Worm (Caenorhabditis elegans) whole organism, late embryonic: Measurements from ENCODE around the gene ulp-2.
A peak's percentile ranks its signal among the peaks of the same experiment; 100 is the strongest.

Experiments
- C08G9.2 ChIP-seq: sonication (generic microtip); optimal IDR thresholded peaks from 2 replicates; lab custom pipeline; 2016; ENCODE audit warnings: mild to moderate bottlenecking, missing genetic modification characterization, moderate library complexity, missing compliant biosample characterization
- C38D4.7 ChIP-seq: fragments of 200-800 bp; sonication (Bioruptor generic); optimal IDR thresholded peaks from 2 replicates; lab custom pipeline; 2018; ENCODE audit warnings: mild to moderate bottlenecking, missing genetic modification characterization, moderate library complexity, missing compliant biosample characterization
- K02D7.2 ChIP-seq: sonication (generic microtip); optimal IDR thresholded peaks from 2 replicates; lab custom pipeline; 2017; ENCODE audit warnings: mild to moderate bottlenecking, missing genetic modification characterization, missing compliant biosample characterization
- ahr-1 ChIP-seq: sonication (generic microtip); optimal IDR thresholded peaks from 2 replicates; lab custom pipeline; 2016; ENCODE audit warnings: missing genetic modification characterization, missing compliant biosample characterization
- ceh-14 ChIP-seq: sonication (generic microtip); optimal IDR thresholded peaks from 2 replicates; lab custom pipeline; 2016; ENCODE audit warnings: missing genotype, missing genetic modification characterization, missing compliant biosample characterization
- ceh-2 ChIP-seq: sonication (generic microtip); optimal IDR thresholded peaks from 2 replicates; lab custom pipeline; 2016; ENCODE audit warnings: missing genotype, missing genetic modification characterization, missing compliant biosample characterization
- ceh-24 ChIP-seq: sonication (generic microtip); optimal IDR thresholded peaks from 2 replicates; lab custom pipeline; 2016; ENCODE audit warnings: mild to moderate bottlenecking, missing genetic modification characterization, missing compliant biosample characterization
- ceh-31 ChIP-seq: sonication (generic microtip); optimal IDR thresholded peaks from 2 replicates; lab custom pipeline; 2016; ENCODE audit warnings: missing genetic modification characterization, missing compliant biosample characterization
- ceh-34 ChIP-seq: sonication (generic microtip); optimal IDR thresholded peaks from 2 replicates; lab custom pipeline; 2016; ENCODE audit warnings: mild to moderate bottlenecking, missing genetic modification characterization, missing compliant biosample characterization
- ceh-48 ChIP-seq: sonication (generic microtip); optimal IDR thresholded peaks from 2 replicates; lab custom pipeline; 2016; ENCODE audit warnings: missing genetic modification characterization, inconsistent platforms, missing compliant biosample characterization
- che-1 ChIP-seq: sonication (generic microtip); optimal IDR thresholded peaks from 2 replicates; lab custom pipeline; 2016; ENCODE audit warnings: mild to moderate bottlenecking, missing genetic modification characterization, missing compliant biosample characterization
- dve-1 ChIP-seq: sonication (generic microtip); optimal IDR thresholded peaks from 2 replicates; lab custom pipeline; 2017; ENCODE audit warnings: antibody characterized with exemption, mild to moderate bottlenecking, missing genetic modification characterization, missing compliant biosample characterization
- ets-4 ChIP-seq: sonication (generic microtip); optimal IDR thresholded peaks from 2 replicates; lab custom pipeline; 2016; ENCODE audit warnings: missing genetic modification characterization, missing compliant biosample characterization
- fkh-10 ChIP-seq: fragments of 150-350 bp; optimal IDR thresholded peaks from 2 replicates; lab custom pipeline; 2014; ENCODE audit warnings: missing biosample characterization, missing genetic modification reagents, missing genetic modification characterization
- hlh-30 ChIP-seq: sonication (generic microtip); optimal IDR thresholded peaks from 2 replicates; lab custom pipeline; 2017; ENCODE audit warnings: antibody characterized with exemption, missing genetic modification characterization, missing compliant biosample characterization; ENCODE audit not compliant: insufficient read depth
- hlh-8 ChIP-seq: sonication (generic microtip); optimal IDR thresholded peaks from 2 replicates; lab custom pipeline; 2016; ENCODE audit warnings: missing genotype, missing genetic modification characterization, missing compliant biosample characterization
- lim-6 ChIP-seq: sonication (generic microtip); optimal IDR thresholded peaks from 2 replicates; lab custom pipeline; 2016; ENCODE audit warnings: missing genetic modification characterization, missing compliant biosample characterization
- lin-11 ChIP-seq: fragments of 200-800 bp; sonication (Bioruptor generic); optimal IDR thresholded peaks from 2 replicates; lab custom pipeline; 2018; ENCODE audit warnings: mild to moderate bottlenecking, missing genetic modification characterization, missing compliant biosample characterization
- madf-2 ChIP-seq: sonication (generic microtip); optimal IDR thresholded peaks from 2 replicates; lab custom pipeline; 2017; ENCODE audit warnings: missing genetic modification characterization, missing compliant biosample characterization
- nfya-1 ChIP-seq: sonication (generic microtip); optimal IDR thresholded peaks from 2 replicates; lab custom pipeline; 2017; ENCODE audit warnings: missing genetic modification characterization, mild to moderate bottlenecking, missing compliant biosample characterization, antibody characterized with exemption, moderate library complexity
- nhr-232 ChIP-seq: sonication (generic microtip); optimal IDR thresholded peaks from 2 replicates; lab custom pipeline; 2016; ENCODE audit warnings: missing genetic modification characterization, missing compliant biosample characterization
- odd-2 ChIP-seq: sonication (generic microtip); optimal IDR thresholded peaks from 2 replicates; lab custom pipeline; 2017; ENCODE audit warnings: antibody characterized with exemption, mild to moderate bottlenecking, missing genetic modification characterization, missing compliant biosample characterization
- pax-1 ChIP-seq: fragments of 150-350 bp; optimal IDR thresholded peaks from 2 replicates; lab custom pipeline; 2014; ENCODE audit warnings: missing biosample characterization, missing genetic modification characterization
- pha-4 ChIP-seq: fragments of 150-350 bp; optimal IDR thresholded peaks from 2 replicates; lab custom pipeline; 2018; ENCODE audit warnings: missing biosample characterization, missing genetic modification reagents, missing genetic modification characterization
- pros-1 ChIP-seq: fragments of 150-350 bp; optimal IDR thresholded peaks from 2 replicates; lab custom pipeline; 2014; ENCODE audit warnings: missing biosample characterization, missing genetic modification reagents, missing genetic modification characterization
- ref-2 ChIP-seq: sonication (generic microtip); optimal IDR thresholded peaks from 2 replicates; lab custom pipeline; 2016; ENCODE audit warnings: missing genetic modification characterization, missing compliant biosample characterization
- rnt-1 ChIP-seq: sonication (generic microtip); optimal IDR thresholded peaks from 2 replicates; lab custom pipeline; 2016; ENCODE audit warnings: missing genetic modification characterization, missing compliant biosample characterization
- sdc-2 ChIP-seq: sonication (generic microtip); optimal IDR thresholded peaks from 2 replicates; lab custom pipeline; 2016; ENCODE audit warnings: missing genotype, missing genetic modification characterization, missing compliant biosample characterization
- tbx-2 ChIP-seq: sonication (generic microtip); optimal IDR thresholded peaks from 2 replicates; lab custom pipeline; 2016; ENCODE audit warnings: missing genetic modification characterization, missing compliant biosample characterization
- tbx-7 ChIP-seq: sonication (generic microtip); optimal IDR thresholded peaks from 2 replicates; lab custom pipeline; 2016; ENCODE audit warnings: missing genotype, missing genetic modification characterization, missing compliant biosample characterization
- unc-42 ChIP-seq: sonication (generic microtip); optimal IDR thresholded peaks from 2 replicates; lab custom pipeline; 2016; ENCODE audit warnings: missing genotype, missing genetic modification characterization, missing compliant biosample characterization
- unc-55 ChIP-seq: sonication (generic microtip); optimal IDR thresholded peaks from 2 replicates; lab custom pipeline; 2017; ENCODE audit warnings: missing biosample characterization, missing genetic modification reagents, missing genetic modification characterization
- zip-5 ChIP-seq: sonication (generic microtip); optimal IDR thresholded peaks from 2 replicates; lab custom pipeline; 2016; ENCODE audit warnings: missing genetic modification characterization, missing compliant biosample characterization

ulp-2 gene

DNA sequence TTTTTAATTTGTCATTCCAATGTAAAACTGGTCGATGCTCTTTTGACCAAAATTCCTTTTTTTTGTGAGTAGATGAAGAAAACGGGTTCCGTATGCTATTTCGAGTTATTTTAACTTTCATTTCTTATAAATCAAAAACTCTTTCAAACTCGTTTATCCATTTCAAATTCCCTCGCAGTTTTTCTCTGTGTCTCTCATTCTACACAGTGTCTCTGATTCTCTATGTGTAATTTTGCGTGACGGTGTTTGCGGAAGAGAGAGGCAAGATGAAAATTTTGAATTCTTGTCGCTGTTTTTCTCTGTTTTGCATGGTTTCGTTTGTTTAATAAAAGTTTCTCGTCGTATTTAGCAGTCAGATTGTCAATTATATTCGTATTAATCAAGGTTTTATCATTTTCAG lies 39.4 kb upstream of the ulp-2 start, which contains the start of gene citk-2:
citk-2 (plus strand) TSS at position 399 of the 400 bp plus-strand sequence.
- TF ChIP-seq sdc-2 (peak; percentile 31), pros-1 (peak; percentile 21), pha-4 (tag; lab: Kevin White, UChicago) (no peak), C38D4.7 (GFP tag; lab: Kevin White, UChicago) (no peak), rnt-1 (tag; lab: Kevin White, UChicago) (peak; percentile 20), odd-2 (tag; lab: Kevin White, UChicago) (no peak), unc-42 (tag; lab: Kevin White, UChicago) (peak; percentile 77), ceh-31 (tag; lab: Kevin White, UChicago) (peak; percentile 73), ceh-14 (tag; lab: Kevin White, UChicago) (peak; percentile 1), ets-4 (tag; lab: Kevin White, UChicago) (peak; percentile 26), tbx-2 (tag; lab: Kevin White, UChicago) (peak; percentile 9), unc-55 (peak; percentile 61), nfya-1 (tag; lab: Kevin White, UChicago) (peak; percentile 86), dve-1 (tag; lab: Kevin White, UChicago) (peak; percentile 39)

DNA sequence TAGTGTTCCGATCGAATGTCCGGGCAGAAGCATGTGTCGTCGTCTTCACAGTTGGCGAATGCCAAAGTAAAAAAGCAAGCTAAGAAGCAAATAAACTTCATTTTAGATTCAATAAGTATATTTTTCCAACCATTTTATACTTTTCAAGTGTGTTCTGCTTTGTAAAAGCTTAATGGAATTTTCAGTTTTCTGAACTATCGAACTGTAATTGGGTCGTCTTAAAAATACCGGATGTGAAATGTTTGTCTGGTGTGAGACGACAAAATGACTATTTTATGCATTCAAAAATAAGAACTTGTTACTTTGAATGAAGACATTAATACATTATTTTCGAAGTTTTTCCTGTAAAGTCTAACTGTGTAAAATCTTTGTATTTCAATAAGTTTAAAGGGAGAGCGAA lies 39.0 kb upstream of the ulp-2 start, which contains the start of gene F59A6.11:
F59A6.11 (minus strand) TSS at position 101 of the 400 bp plus-strand sequence.
- TF ChIP-seq C38D4.7 (GFP tag; lab: Kevin White, UChicago) (no peak), K02D7.2 (tag; lab: Kevin White, UChicago) (no peak), sdc-2 (no peak), nhr-232 (tag; lab: Kevin White, UChicago) (no peak), unc-42 (tag; lab: Kevin White, UChicago) (no peak)

DNA sequence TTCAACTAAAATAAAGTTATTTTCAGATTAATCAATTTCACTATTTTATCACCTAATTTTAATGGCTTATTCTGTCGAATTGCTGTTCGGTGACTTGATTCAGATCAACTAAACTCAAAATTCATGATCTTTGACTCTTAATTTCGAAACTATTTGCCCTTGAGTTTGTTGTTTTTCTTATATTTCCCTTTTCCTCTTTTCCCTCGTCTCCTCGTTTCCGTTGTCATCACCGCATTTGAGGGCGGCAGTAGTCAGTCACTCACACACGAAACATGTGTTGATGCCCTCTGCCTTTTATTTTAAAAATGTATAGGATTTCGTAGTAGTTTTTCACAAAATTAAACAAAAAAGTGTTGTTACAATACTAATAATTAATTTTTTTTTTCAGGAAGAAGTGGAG lies 35.3 kb upstream of the ulp-2 start, which contains the start of gene rnh-1.0:
rnh-1.0 (plus strand) TSS at position 389 of the 400 bp plus-strand sequence.
- TF ChIP-seq lim-6 (no peak), che-1 (tag; lab: Kevin White, UChicago) (no peak), odd-2 (tag; lab: Kevin White, UChicago) (no peak), ref-2 (tag; lab: Kevin White, UChicago) (no peak), unc-55 (peak; percentile 31)

DNA sequence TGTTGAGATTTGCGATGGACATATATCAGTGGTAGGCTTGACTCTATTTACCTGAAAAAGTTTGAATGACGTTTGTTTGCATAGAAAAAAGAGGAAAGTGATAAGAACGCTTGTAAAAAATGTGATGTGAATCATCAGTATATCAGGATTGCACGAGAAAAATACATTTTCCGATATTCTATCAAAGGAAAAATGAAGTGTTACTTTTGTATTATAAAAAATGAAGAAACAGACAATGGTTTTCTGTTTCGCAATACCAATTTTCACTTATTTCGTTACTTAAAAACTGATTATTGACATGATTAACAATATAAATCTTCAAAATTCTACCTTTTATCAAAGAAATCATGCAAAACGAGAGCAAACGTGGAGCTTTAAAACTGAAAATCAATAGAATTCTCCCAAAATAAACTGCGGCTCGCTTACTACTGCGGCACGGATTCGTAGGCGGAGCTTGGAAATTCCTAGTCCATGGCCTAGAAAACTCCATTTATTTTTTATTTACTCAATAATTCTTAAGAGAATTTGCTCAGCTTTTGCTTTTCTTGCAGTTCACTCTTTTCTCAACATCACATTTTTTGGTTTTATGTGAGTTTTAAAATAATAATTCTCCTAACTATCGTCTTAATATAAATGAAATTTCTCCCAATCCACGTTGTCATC lies 34.0 kb upstream of the ulp-2 start, which contains the start of the genes eif-1 and vps-24:
eif-1 (minus strand) TSS at position 51 of the 663 bp plus-strand sequence.
vps-24 (plus strand) TSS at position 469 of the 663 bp plus-strand sequence.
- peak; percentile 62 for TF ChIP-seq tbx-2 (tag; lab: Kevin White, UChicago)
- peak; percentile 70 for TF ChIP-seq ceh-31 (tag; lab: Kevin White, UChicago)
- no peak for TF ChIP-seq ceh-24 (tag; lab: Kevin White, UChicago)
- TF ChIP-seq tbx-7 = peak; percentile 2
- no peak for TF ChIP-seq lim-6
- no peak for TF ChIP-seq odd-2 (tag; lab: Kevin White, UChicago)
- TF ChIP-seq ahr-1 (tag; lab: Kevin White, UChicago) = no peak
- peak; percentile 47 for TF ChIP-seq unc-42 (tag; lab: Kevin White, UChicago)
- TF ChIP-seq ceh-34 (tag; lab: Kevin White, UChicago) = peak; percentile 1
- peak; percentile 47 for TF ChIP-seq C08G9.2 (tag; lab: Kevin White, UChicago)
- peak; percentile 66 for TF ChIP-seq ceh-48 (tag; lab: Kevin White, UChicago)
- TF ChIP-seq lin-11 (tag; lab: Kevin White, UChicago) = no peak
- TF ChIP-seq ceh-14 (tag; lab: Kevin White, UChicago) = peak; percentile 16
- TF ChIP-seq zip-5 (tag; lab: Kevin White, UChicago) = peak; percentile 32
- no peak for TF ChIP-seq hlh-8
- no peak for TF ChIP-seq pax-1 (tag; lab: Kevin White, UChicago)
- TF ChIP-seq hlh-30 (tag; lab: Kevin White, UChicago) = no peak
- peak; percentile 27 for TF ChIP-seq ets-4 (tag; lab: Kevin White, UChicago)
- no peak for TF ChIP-seq madf-2 (tag; lab: Kevin White, UChicago)
- TF ChIP-seq ref-2 (tag; lab: Kevin White, UChicago) = no peak
- peak; percentile 5 for TF ChIP-seq ceh-2 (tag; lab: Kevin White, UChicago)
- TF ChIP-seq fkh-10 (GFP tag; lab: Kevin White, UChicago) = no peak
- TF ChIP-seq nfya-1 (tag; lab: Kevin White, UChicago) = peak; percentile 2
